Worm (Caenorhabditis elegans): Measurements from ENCODE around the gene ptpn-22.

ptpn-22 gene

DNA sequence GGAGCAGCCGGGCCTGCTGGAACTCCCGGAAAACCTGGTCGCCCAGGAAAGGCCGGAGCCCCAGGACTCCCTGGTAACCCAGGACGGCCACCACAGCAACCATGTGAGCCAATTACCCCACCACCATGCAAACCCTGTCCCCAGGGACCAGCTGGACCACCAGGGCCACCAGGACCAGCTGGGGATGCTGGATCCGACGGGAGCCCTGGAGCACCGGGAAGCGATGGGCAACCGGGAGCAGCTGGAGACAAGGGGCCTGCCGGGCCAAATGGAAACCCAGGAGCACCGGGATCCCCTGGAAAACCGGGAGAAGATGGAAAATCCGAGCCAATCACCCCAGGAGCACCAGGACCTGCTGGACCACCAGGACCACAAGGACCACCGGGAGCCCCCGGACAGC lies 29.0 kb upstream of the ptpn-22 start:
- TF ChIP-seq mls-2 (tag; optimal IDR thresholded peaks at IDR 0.05) (peak; percentile 31), nhr-76 (tag; optimal IDR thresholded peaks at IDR 0.05) (no peak)

DNA sequence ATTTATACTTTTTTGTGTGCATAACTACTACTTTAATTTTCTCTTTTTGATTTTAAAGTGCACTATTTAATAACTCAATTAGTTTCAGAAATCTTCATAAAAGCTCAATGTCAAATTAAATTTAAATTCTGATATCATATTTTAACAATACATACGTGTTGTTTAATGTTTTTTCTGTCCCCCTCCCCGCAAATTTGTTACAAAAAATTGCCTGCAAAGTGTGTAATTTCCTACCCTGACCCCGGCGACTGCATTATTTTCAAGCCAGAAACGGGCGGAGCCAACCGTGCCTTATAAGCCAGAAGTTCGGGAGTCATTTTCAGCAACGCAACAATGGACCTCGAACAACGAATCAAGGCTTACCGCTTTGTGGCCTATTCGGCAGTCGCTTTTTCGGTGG lies 28.2 kb upstream of the ptpn-22 start, which contains the start of gene col-108:
col-108 (plus strand) TSS at position 301 of the 400 bp plus-strand sequence.
- TF ChIP-seq mep-1 (tag; optimal IDR thresholded peaks at IDR 0.05), result no peak
- TF ChIP-seq hlh-1 (tag; optimal IDR thresholded peaks at IDR 0.05), result no peak
- TF ChIP-seq elt-3 (tag; optimal IDR thresholded peaks at IDR 0.05), result no peak
- TF ChIP-seq cnd-1 (tag; optimal IDR thresholded peaks at IDR 0.05), result no peak
- TF ChIP-seq lin-32 (GFP tag; optimal IDR thresholded peaks at IDR 0.05), result no peak
- no peak for TF ChIP-seq unc-120 (tag; optimal IDR thresholded peaks at IDR 0.05; ENCODE audit: poor library complexity, severe bottlenecking)
- TF ChIP-seq pha-4 (tag; optimal IDR thresholded peaks at IDR 0.05), result no peak
- no peak for TF ChIP-seq tbx-8 (GFP tag; optimal IDR thresholded peaks at IDR 0.05)
- no peak for TF ChIP-seq drap-1 (GFP tag; optimal IDR thresholded peaks at IDR 0.05)
- TF ChIP-seq bed-3 (GFP tag; optimal IDR thresholded peaks at IDR 0.05), result no peak
- no peak for TF ChIP-seq lsy-2 (tag; optimal IDR thresholded peaks at IDR 0.05)
- no peak for TF ChIP-seq ces-1 (GFP tag; optimal IDR thresholded peaks at IDR 0.05)
- TF ChIP-seq mls-2 (tag; optimal IDR thresholded peaks at IDR 0.05), result no peak
- no peak for TF ChIP-seq M03D4.4 (tag; optimal IDR thresholded peaks at IDR 0.05)
- TF ChIP-seq ztf-11 (tag; optimal IDR thresholded peaks at IDR 0.05), result no peak

DNA sequence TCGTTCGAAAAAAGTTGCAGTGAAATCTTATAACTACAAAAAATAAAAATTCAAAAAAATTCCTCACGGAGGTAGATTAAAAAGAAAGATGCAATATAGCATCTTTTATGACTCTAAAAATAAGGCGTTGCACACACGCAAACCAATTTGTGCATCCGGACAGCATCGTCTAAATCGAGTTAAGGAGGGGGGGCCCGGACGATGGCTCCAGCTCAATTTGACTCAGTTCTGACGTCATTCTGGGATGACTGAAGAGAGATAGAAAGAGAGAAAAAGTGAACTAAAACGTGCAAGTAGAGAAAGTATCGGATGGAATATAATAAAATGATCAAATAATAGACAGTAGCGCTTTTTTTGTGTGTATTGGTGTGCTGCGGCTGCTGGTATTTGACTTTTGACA lies 25.9 kb upstream of the ptpn-22 start:
- TF ChIP-seq sem-2 (GFP tag; optimal IDR thresholded peaks at IDR 0.05) (no peak), M03D4.4 (tag; optimal IDR thresholded peaks at IDR 0.05) (no peak), tbx-8 (GFP tag; optimal IDR thresholded peaks at IDR 0.05) (no peak), hlh-1 (tag; optimal IDR thresholded peaks at IDR 0.05) (no peak), ces-1 (GFP tag; optimal IDR thresholded peaks at IDR 0.05) (peak; percentile 98), mep-1 (tag; optimal IDR thresholded peaks at IDR 0.05) (no peak), ceh-39 (tag; optimal IDR thresholded peaks at IDR 0.05) (no peak)

DNA sequence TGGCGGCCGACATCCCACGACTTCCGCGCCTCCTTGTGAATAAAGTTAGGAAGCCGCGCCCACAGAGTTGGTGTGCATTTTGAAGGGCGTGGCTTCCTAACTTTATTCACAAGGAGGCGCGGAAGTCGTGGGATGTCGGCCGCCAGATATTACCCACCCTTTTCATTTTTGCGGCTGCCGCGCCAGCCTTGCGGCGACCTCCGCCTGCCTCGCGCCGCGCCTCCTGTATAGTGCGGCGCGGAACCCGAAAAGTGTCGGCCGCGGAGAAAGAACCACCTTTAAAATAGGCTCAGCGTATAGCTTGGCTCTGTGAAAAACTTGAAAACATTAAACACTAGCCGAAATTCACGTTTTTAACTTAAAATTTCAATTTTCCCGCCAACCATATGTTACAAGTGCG lies 23.4 kb upstream of the ptpn-22 start:
- TF ChIP-seq sptf-1 (tag; optimal IDR thresholded peaks at IDR 0.05), result no peak
- no peak for TF ChIP-seq nhr-28 (tag; optimal IDR thresholded peaks at IDR 0.05)
- TF ChIP-seq lsy-2 (tag; optimal IDR thresholded peaks at IDR 0.05), result no peak
- TF ChIP-seq ztf-11 (tag; optimal IDR thresholded peaks at IDR 0.05), result no peak
- TF ChIP-seq unc-120 (tag; optimal IDR thresholded peaks at IDR 0.05; ENCODE audit: poor library complexity, severe bottlenecking), result no peak
- TF ChIP-seq unc-62 (GFP tag; optimal IDR thresholded peaks at IDR 0.05), result no peak
- TF ChIP-seq ces-1 (GFP tag; optimal IDR thresholded peaks at IDR 0.05), result no peak
- no peak for TF ChIP-seq unc-39 (tag; optimal IDR thresholded peaks at IDR 0.05)
- no peak for TF ChIP-seq mab-5 (tag; optimal IDR thresholded peaks at IDR 0.05)
- TF ChIP-seq nhr-237 (tag; optimal IDR thresholded peaks at IDR 0.05), result no peak
- TF ChIP-seq ceh-83 (GFP tag; optimal IDR thresholded peaks at IDR 0.05), result no peak
- no peak for TF ChIP-seq tbx-8 (GFP tag; optimal IDR thresholded peaks at IDR 0.05)
- TF ChIP-seq elt-3 (tag; optimal IDR thresholded peaks at IDR 0.05), result no peak

ce11 chrIV:1761553-1761952 lies 21.5 kb upstream of the ptpn-22 start, which contains the start of gene Y41D4A.7:
Gene Y41D4A.7 (minus strand): TSS chrIV:1761570.
- no peak for TF ChIP-seq nhr-28 (tag; optimal IDR thresholded peaks at IDR 0.05)
- no peak for TF ChIP-seq sem-2 (GFP tag; optimal IDR thresholded peaks at IDR 0.05)
- peak; percentile 92 for TF ChIP-seq hlh-1 (tag; optimal IDR thresholded peaks at IDR 0.05)
- no peak for TF ChIP-seq elt-1 (tag; optimal IDR thresholded peaks at IDR 0.05; ENCODE audit: borderline replicate concordance, insufficient read depth)

DNA sequence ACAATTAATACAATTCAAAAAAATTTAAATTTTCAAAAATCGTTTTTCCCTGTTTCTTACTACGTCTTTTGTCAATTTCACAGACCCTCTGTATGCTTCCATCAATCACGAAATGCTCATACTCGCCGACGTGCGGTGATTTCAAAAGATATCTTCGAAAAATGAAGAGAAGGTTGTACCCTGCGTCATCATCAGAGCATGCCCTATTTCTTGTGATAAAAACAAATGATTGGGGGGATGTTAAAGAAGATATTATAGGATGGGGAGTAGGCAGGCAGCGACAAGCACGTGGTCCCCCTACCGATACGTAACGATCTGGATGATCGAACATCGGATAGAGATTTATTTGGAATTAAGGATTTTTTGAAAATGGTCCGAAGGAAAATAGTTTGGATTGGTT lies 18.5 kb upstream of the ptpn-22 start:
- TF ChIP-seq elt-1 (tag; optimal IDR thresholded peaks at IDR 0.05; ENCODE audit: borderline replicate concordance, insufficient read depth), result no peak
- no peak for TF ChIP-seq mls-2 (tag; optimal IDR thresholded peaks at IDR 0.05)
- peak; percentile 3 for TF ChIP-seq hlh-1 (tag; optimal IDR thresholded peaks at IDR 0.05)
- TF ChIP-seq nhr-12 (tag; optimal IDR thresholded peaks at IDR 0.05), result no peak
- peak; percentile 36 for TF ChIP-seq unc-62 (GFP tag; optimal IDR thresholded peaks at IDR 0.05)
- TF ChIP-seq ceh-39 (tag; optimal IDR thresholded peaks at IDR 0.05), result no peak
- no peak for TF ChIP-seq tbx-8 (GFP tag; optimal IDR thresholded peaks at IDR 0.05)

DNA sequence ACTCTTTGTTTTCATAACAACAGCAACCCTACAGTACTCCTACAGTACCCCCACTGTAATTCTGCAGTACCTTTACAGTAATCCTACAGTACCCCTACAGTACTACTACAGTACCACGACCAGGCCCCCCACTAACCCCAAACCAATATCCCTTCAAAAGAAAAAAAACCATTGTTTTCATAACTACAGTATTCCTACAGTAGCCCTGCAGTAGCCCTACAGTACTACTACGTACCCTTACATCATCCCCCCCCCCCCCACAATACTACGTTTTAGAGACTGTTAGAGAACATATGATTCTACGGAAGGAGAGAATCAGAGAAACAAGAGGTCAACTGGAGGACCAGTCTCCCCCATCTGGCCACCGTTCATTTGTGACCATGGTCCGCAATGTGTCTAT lies 13.4 kb upstream of the ptpn-22 start, which contains the start of gene Y41D4A.3:
Y41D4A.3 (plus strand) TSS at position 301 of the 400 bp plus-strand sequence.
- TF ChIP-seq lsy-2 (tag; optimal IDR thresholded peaks at IDR 0.05) (peak; percentile 61), sptf-1 (tag; optimal IDR thresholded peaks at IDR 0.05) (peak; percentile 36), cnd-1 (tag; optimal IDR thresholded peaks at IDR 0.05) (peak; percentile 4), sem-2 (GFP tag; optimal IDR thresholded peaks at IDR 0.05) (no peak)
